Fruit fly (Drosophila melanogaster) Kc167 (cell line): ENCODE measurements around the gene CG10694.

Source experiments
- insv ChIP-seq: fragments of >200 bp; optimal IDR thresholded peaks from 3 replicates; lab custom pipeline; 2018; ENCODE audit warnings: missing external identifiers
- ttk ChIP-seq: sonication (Bioruptor generic); optimal IDR thresholded peaks from 2 replicates; lab custom pipeline; 2017; ENCODE audit warnings: missing external identifiers

dm6 chr3R:24093430-24093829 lies 13.8 kb upstream of the CG10694 start:
- TF ChIP-seq insv (lab: Kevin White, UChicago) (no peak), ttk (lab: Kevin White, UChicago) (no peak)
